Fruit fly (Drosophila melanogaster) whole organism, embryonic: ENCODE results near the gene CG6153.
A peak's percentile ranks its signal among the peaks of the same experiment; 100 is the strongest.

Experiments used
- Asciz ChIP-seq: fragments of 200-800 bp; sonication (Bioruptor generic); optimal IDR thresholded peaks from 2 replicates; lab custom pipeline; 2017; ENCODE audit warnings: missing biosample characterization, mild to moderate bottlenecking, missing genetic modification characterization, missing genetic modification reagents
- B-H1 ChIP-seq: fragments of 200-800 bp; sonication (Bioruptor generic); IDR thresholded peaks from 3 replicates; pipeline ENCODE4 v1.3.6; 2022; ENCODE audit warnings: missing biosample characterization, missing genetic modification characterization
- C15 ChIP-seq: fragments of 200-800 bp; sonication (Bioruptor generic); IDR thresholded peaks from 3 replicates; pipeline ENCODE4 v1.3.6; 2022; ENCODE audit warnings: missing biosample characterization, missing genetic modification characterization
- CG10565 ChIP-seq: fragments of 200-800 bp; sonication (Bioruptor generic); optimal IDR thresholded peaks from 3 replicates; lab custom pipeline; 2016; ENCODE audit warnings: missing biosample characterization, mild to moderate bottlenecking, missing genetic modification characterization
- CG11723 ChIP-seq: fragments of 200-800 bp; sonication (Bioruptor generic); optimal IDR thresholded peaks from 2 replicates; lab custom pipeline; 2017; ENCODE audit warnings: missing biosample characterization, mild to moderate bottlenecking, missing genetic modification characterization
- CG13775 ChIP-seq: fragments of 200-800 bp; sonication (Bioruptor generic); optimal IDR thresholded peaks from 3 replicates; lab custom pipeline; 2017; ENCODE audit warnings: missing biosample characterization, mild to moderate bottlenecking, missing genetic modification characterization
- CG14050 ChIP-seq: fragments of 200-800 bp; sonication (Bioruptor generic); IDR thresholded peaks from 3 replicates; pipeline ENCODE4 v1.3.6; 2022; ENCODE audit warnings: missing biosample characterization, missing genetic modification characterization
- CG15073 ChIP-seq: fragments of 200-800 bp; sonication (Bioruptor generic); optimal IDR thresholded peaks from 2 replicates; lab custom pipeline; 2016; ENCODE audit warnings: missing biosample characterization, missing genetic modification characterization
- CG2116 ChIP-seq: fragments of 200-800 bp; sonication (Bioruptor generic); optimal IDR thresholded peaks from 3 replicates; lab custom pipeline; 2018; ENCODE audit warnings: missing biosample characterization, mild to moderate bottlenecking, missing genetic modification characterization
- CG2199 ChIP-seq: fragments of 200-800 bp; sonication (Bioruptor generic); IDR thresholded peaks from 3 replicates; pipeline ENCODE4 v1.3.6; 2022; ENCODE audit warnings: missing biosample characterization, missing genetic modification characterization
- CG3065 ChIP-seq: fragments of 200-800 bp; sonication (Bioruptor generic); optimal IDR thresholded peaks from 2 replicates; lab custom pipeline; 2016; ENCODE audit warnings: missing biosample characterization, missing genetic modification characterization
- CG4360 ChIP-seq: fragments of 200-800 bp; sonication (Bioruptor generic); IDR thresholded peaks from 2 replicates; pipeline ENCODE4 v1.3.6; 2022; ENCODE audit warnings: missing biosample characterization, missing genetic modification characterization
- CG4854 ChIP-seq: fragments of 200-800 bp; sonication (Bioruptor generic); optimal IDR thresholded peaks from 2 replicates; lab custom pipeline; 2016; ENCODE audit warnings: missing biosample characterization, missing genetic modification characterization, inconsistent platforms
- CG7372 ChIP-seq: fragments of 200-800 bp; sonication (Bioruptor generic); IDR thresholded peaks from 2 replicates; pipeline ENCODE4 v1.3.6; 2022; ENCODE audit warnings: missing biosample characterization, missing genetic modification characterization
- CG8089 ChIP-seq: fragments of 200-800 bp; sonication (Bioruptor generic); optimal IDR thresholded peaks from 3 replicates; lab custom pipeline; 2016; ENCODE audit warnings: missing biosample characterization, missing genetic modification characterization
- CG8388 ChIP-seq: fragments of 200-800 bp; sonication (Bioruptor generic); optimal IDR thresholded peaks from 2 replicates; lab custom pipeline; 2019; ENCODE audit warnings: missing biosample characterization, mild to moderate bottlenecking, missing genetic modification characterization, moderate library complexity
- CG9817 ChIP-seq: fragments of 200-800 bp; sonication (Bioruptor generic); optimal IDR thresholded peaks from 2 replicates; lab custom pipeline; 2018; ENCODE audit warnings: missing biosample characterization, mild to moderate bottlenecking, missing genetic modification characterization, moderate library complexity
- CG9876 ChIP-seq: fragments of 200-800 bp; sonication (Bioruptor generic); optimal IDR thresholded peaks from 2 replicates; lab custom pipeline; 2016; ENCODE audit warnings: missing biosample characterization, missing genetic modification characterization
- D ChIP-seq, 2 experiments: fragments of 200-800 bp in 1 of 2; fragments of >200 bp in 1 of 2; sonication (Bioruptor generic) in 1 of 2; optimal IDR thresholded peaks; 2 replicates in 1 of 2; 3 replicates in 1 of 2; lab custom pipeline; 2017; ENCODE audit warnings: mild to moderate bottlenecking in 1 of 2, missing biosample characterization in 1 of 2, missing genetic modification characterization in 1 of 2, missing genetic modification reagents in 1 of 2
- Dll ChIP-seq: fragments of 200-800 bp; sonication (Bioruptor generic); IDR thresholded peaks from 4 replicates; pipeline ENCODE4 v1.3.6; 2022; ENCODE audit warnings: missing biosample characterization, missing genetic modification characterization; ENCODE audit not compliant: partially characterized antibody
- Fer1 ChIP-seq: fragments of 200-800 bp; sonication (Bioruptor generic); optimal IDR thresholded peaks from 2 replicates; lab custom pipeline; 2017; ENCODE audit warnings: missing biosample characterization, mild to moderate bottlenecking, missing genetic modification characterization
- Gsc ChIP-seq: fragments of 200-800 bp; sonication (Bioruptor generic); IDR thresholded peaks from 2 replicates; pipeline ENCODE4 v1.3.6; 2022; ENCODE audit warnings: missing biosample characterization, missing genetic modification characterization
- HLH54F ChIP-seq: fragments of 200-800 bp; sonication (Bioruptor generic); optimal IDR thresholded peaks from 3 replicates; lab custom pipeline; 2016; ENCODE audit warnings: missing biosample characterization, missing genetic modification characterization
- HLHmδ ChIP-seq: fragments of 200-800 bp; sonication (Bioruptor generic); optimal IDR thresholded peaks from 2 replicates; lab custom pipeline; 2018; ENCODE audit warnings: missing biosample characterization, mild to moderate bottlenecking, missing genetic modification characterization, moderate library complexity
- Hmx ChIP-seq: fragments of 200-800 bp; sonication (Bioruptor generic); optimal IDR thresholded peaks from 2 replicates; lab custom pipeline; 2016; ENCODE audit warnings: missing biosample characterization, missing genetic modification characterization
- Hsf ChIP-seq: fragments of 200-800 bp; sonication (Bioruptor generic); optimal IDR thresholded peaks from 3 replicates; lab custom pipeline; 2016; ENCODE audit warnings: missing biosample characterization, missing genetic modification characterization
- Lhr ChIP-seq: fragments of 200-800 bp; sonication (Bioruptor generic); optimal IDR thresholded peaks from 3 replicates; lab custom pipeline; 2017; ENCODE audit warnings: mild to moderate bottlenecking, missing biosample characterization, missing genetic modification reagents, missing genetic modification characterization
- NK7.1 ChIP-seq: fragments of 200-800 bp; sonication (Bioruptor generic); optimal IDR thresholded peaks from 3 replicates; lab custom pipeline; 2016; ENCODE audit warnings: missing biosample characterization, missing genetic modification characterization
- Nf-YC ChIP-seq: fragments of 200-800 bp; optimal IDR thresholded peaks from 3 replicates; lab custom pipeline; 2019; ENCODE audit warnings: missing biosample characterization, mild to moderate bottlenecking, missing genetic modification characterization, moderate library complexity
- Oli ChIP-seq: fragments of 200-800 bp; sonication (Bioruptor generic); optimal IDR thresholded peaks from 2 replicates; lab custom pipeline; 2018; ENCODE audit warnings: missing biosample characterization, mild to moderate bottlenecking, missing genetic modification characterization, moderate library complexity
- Scr ChIP-seq: fragments of 200-800 bp; sonication (Bioruptor generic); IDR thresholded peaks from 2 replicates; pipeline ENCODE4 v1.3.6; 2022; ENCODE audit warnings: missing biosample characterization, missing genetic modification characterization; ENCODE audit not compliant: partially characterized antibody
- Sox102F ChIP-seq: fragments of 200-800 bp; sonication (Bioruptor generic); optimal IDR thresholded peaks from 2 replicates; lab custom pipeline; 2018; ENCODE audit warnings: missing biosample characterization, mild to moderate bottlenecking, missing genetic modification characterization, moderate library complexity
- Xrp1 ChIP-seq: fragments of 200-800 bp; sonication (Bioruptor generic); IDR thresholded peaks from 2 replicates; pipeline ENCODE4 v1.3.6; 2022; ENCODE audit warnings: missing biosample characterization, missing genetic modification characterization
- ac ChIP-seq: fragments of 200-800 bp; sonication (Bioruptor generic); optimal IDR thresholded peaks from 3 replicates; lab custom pipeline; 2017; ENCODE audit warnings: missing biosample characterization, mild to moderate bottlenecking, missing genetic modification characterization
- br ChIP-seq: fragments of >200 bp; optimal IDR thresholded peaks from 2 replicates; lab custom pipeline; 2017
- cato ChIP-seq: fragments of 200-800 bp; sonication (Bioruptor generic); optimal IDR thresholded peaks from 2 replicates; lab custom pipeline; 2016; ENCODE audit warnings: missing biosample characterization, missing genetic modification characterization, borderline replicate concordance
- disco-r ChIP-seq: fragments of 200-800 bp; sonication (Bioruptor generic); optimal IDR thresholded peaks from 2 replicates; lab custom pipeline; 2016; ENCODE audit warnings: missing biosample characterization, missing genetic modification characterization
- ewg ChIP-seq: fragments of 200-800 bp; sonication (Bioruptor generic); optimal IDR thresholded peaks from 3 replicates; lab custom pipeline; 2017; ENCODE audit warnings: mild to moderate bottlenecking, missing biosample characterization, missing genetic modification reagents, missing genetic modification characterization
- gsb-n ChIP-seq: fragments of 200-800 bp; sonication (Bioruptor generic); optimal IDR thresholded peaks from 3 replicates; lab custom pipeline; 2018; ENCODE audit warnings: missing biosample characterization, mild to moderate bottlenecking, missing genetic modification characterization
- hth ChIP-seq: fragments of >200 bp; optimal IDR thresholded peaks from 2 replicates; lab custom pipeline; 2017; ENCODE audit warnings: inconsistent platforms
- jigr1 ChIP-seq: fragments of 200-800 bp; sonication (Bioruptor generic); IDR thresholded peaks from 3 replicates; pipeline ENCODE4 v1.3.6; 2022; ENCODE audit warnings: missing biosample characterization, missing genetic modification characterization
- ken ChIP-seq: fragments of 200-800 bp; sonication (Bioruptor generic); IDR thresholded peaks from 3 replicates; pipeline ENCODE4 v1.3.6; 2022; ENCODE audit warnings: missing biosample characterization, missing genetic modification characterization
- luna ChIP-seq: fragments of 200-800 bp; sonication (Bioruptor generic); optimal IDR thresholded peaks from 2 replicates; lab custom pipeline; 2016; ENCODE audit warnings: missing biosample characterization, missing genetic modification characterization
- otp ChIP-seq: fragments of 200-800 bp; sonication (Bioruptor generic); IDR thresholded peaks from 3 replicates; pipeline ENCODE4, ENCODE4 v1.3.6; 2022; ENCODE audit warnings: missing biosample characterization, missing genetic modification characterization
- pzg ChIP-seq: fragments of 200-800 bp; sonication (Bioruptor generic); optimal IDR thresholded peaks from 3 replicates; lab custom pipeline; 2018; ENCODE audit warnings: missing biosample characterization, mild to moderate bottlenecking, missing genetic modification characterization, moderate library complexity
- sens-2 ChIP-seq: fragments of 200-800 bp; sonication (Bioruptor generic); IDR thresholded peaks from 2 replicates; pipeline ENCODE4 v1.3.6; 2022; ENCODE audit warnings: missing biosample characterization, missing genetic modification characterization
- slp2 ChIP-seq: fragments of 200-800 bp; sonication (Bioruptor generic); optimal IDR thresholded peaks from 2 replicates; lab custom pipeline; 2016; ENCODE audit warnings: missing biosample characterization, missing genetic modification characterization
- so ChIP-seq: fragments of 200-800 bp; sonication (Bioruptor generic); IDR thresholded peaks from 3 replicates; pipeline ENCODE4 v1.3.6; 2022; ENCODE audit warnings: missing biosample characterization, missing genetic modification characterization
- stwl ChIP-seq: fragments of 200-800 bp; sonication (Bioruptor generic); optimal IDR thresholded peaks from 3 replicates; lab custom pipeline; 2018; ENCODE audit warnings: missing biosample characterization, mild to moderate bottlenecking, missing genetic modification characterization, moderate library complexity
- ttk ChIP-seq: fragments of 200-800 bp; sonication (Bioruptor generic); IDR thresholded peaks from 2 replicates; pipeline ENCODE4 v2.1.2; 2022; ENCODE audit warnings: missing biosample characterization, missing genetic modification characterization
- tup ChIP-seq: fragments of 200-800 bp; sonication (Bioruptor generic); optimal IDR thresholded peaks from 2 replicates; lab custom pipeline; 2016; ENCODE audit warnings: missing biosample characterization, mild to moderate bottlenecking, missing genetic modification characterization, moderate library complexity
- zen ChIP-seq: fragments of 200-800 bp; sonication (Bioruptor generic); optimal IDR thresholded peaks from 3 replicates; lab custom pipeline; 2018; ENCODE audit warnings: missing biosample characterization, mild to moderate bottlenecking, missing genetic modification characterization, moderate library complexity

Gene CG6153

dm6 chr2L:12678286-12678685 lies 14.5 kb upstream of the CG6153 start (continued):
- TF ChIP-seq otp (GFP tag; lab: Robert Waterston, UW), result no peak
- TF ChIP-seq br (lab: Kevin White, UChicago), result no peak
- no peak for TF ChIP-seq CG4854 (GFP tag; lab: Kevin White, UChicago)
- TF ChIP-seq sens-2 (GFP tag; lab: Robert Waterston, UW), result no peak
- TF ChIP-seq stwl (tag; lab: Kevin White, UChicago), result peak; percentile 3
- TF ChIP-seq HLH54F (GFP tag; lab: Kevin White, UChicago), result no peak
- TF ChIP-seq ac (GFP tag; lab: Kevin White, UChicago), result peak; percentile 53
- no peak for TF ChIP-seq ken (GFP tag; lab: Robert Waterston, UW)
- no peak for TF ChIP-seq jigr1 (GFP tag; lab: Robert Waterston, UW)
- TF ChIP-seq slp2 (GFP tag; lab: Kevin White, UChicago), result no peak
- no peak for TF ChIP-seq CG8388 (GFP tag; lab: Kevin White, UChicago)
- TF ChIP-seq so (GFP tag; lab: Robert Waterston, UW), result no peak
- TF ChIP-seq Hsf (GFP tag; lab: Kevin White, UChicago), result no peak
- TF ChIP-seq CG9817, result no peak
- no peak for TF ChIP-seq CG10565 (GFP tag; lab: Kevin White, UChicago)
- TF ChIP-seq Nf-YC (tag; lab: Kevin White, UChicago), result peak; percentile 92
- TF ChIP-seq CG14050 (GFP tag; lab: Robert Waterston, UW), result no peak
- no peak for TF ChIP-seq CG3065 (GFP tag; lab: Kevin White, UChicago)
- peak; percentile 37 for TF ChIP-seq gsb-n (tag; lab: Kevin White, UChicago)
- TF ChIP-seq CG2199 (GFP tag; lab: Robert Waterston, UW), result 0 out of 3 replicates have a peak, but pooled peaks have one; percentile 73
- TF ChIP-seq CG2116 (GFP tag; lab: Kevin White, UChicago), result no peak
- TF ChIP-seq Hmx (GFP tag; lab: Kevin White, UChicago), result no peak
- peak; percentile 3 for TF ChIP-seq ewg (GFP tag; lab: Kevin White, UChicago)
- no peak for TF ChIP-seq CG8089 (GFP tag; lab: Kevin White, UChicago)
- TF ChIP-seq ttk (GFP tag; lab: Robert Waterston, UW), result no peak
- no peak for TF ChIP-seq disco-r (GFP tag; lab: Kevin White, UChicago)
- no peak for TF ChIP-seq Xrp1 (GFP tag; lab: Robert Waterston, UW)
- TF ChIP-seq CG9876 (GFP tag; lab: Kevin White, UChicago), result no peak
- TF ChIP-seq tup (GFP tag; lab: Kevin White, UChicago), result no peak
- TF ChIP-seq CG15073 (GFP tag; lab: Kevin White, UChicago), result no peak
- TF ChIP-seq Oli (tag; lab: Kevin White, UChicago), result no peak
- no peak for TF ChIP-seq Lhr (GFP tag; lab: Kevin White, UChicago)
- no peak for TF ChIP-seq Gsc (GFP tag; lab: Robert Waterston, UW)
- TF ChIP-seq CG4360, result no peak
- no peak for TF ChIP-seq CG13775 (GFP tag; lab: Kevin White, UChicago)
- TF ChIP-seq Scr (GFP tag; lab: Robert Waterston, UW), result no peak
- no peak for TF ChIP-seq CG11723 (GFP tag; lab: Kevin White, UChicago)
- no peak for TF ChIP-seq CG7372 (GFP tag; lab: Robert Waterston, UW)
- no peak for TF ChIP-seq Sox102F (GFP tag; lab: Kevin White, UChicago)
- TF ChIP-seq HLHmδ, result peak; percentile 17
- TF ChIP-seq Dll (GFP tag; lab: Robert Waterston, UW), result 0 out of 4 replicates have a peak, but pooled peaks have one; percentile 21
- TF ChIP-seq hth (lab: Kevin White, UChicago), result no peak
- TF ChIP-seq Asciz, result no peak
- peak; percentile 24 for TF ChIP-seq zen (tag; lab: Kevin White, UChicago)
- no peak for TF ChIP-seq cato (GFP tag; lab: Kevin White, UChicago)
- no peak for TF ChIP-seq luna (GFP tag; lab: Kevin White, UChicago)
- no peak for TF ChIP-seq NK7.1 (GFP tag; lab: Kevin White, UChicago)
- TF ChIP-seq Fer1 (GFP tag; lab: Kevin White, UChicago), result no peak
- no peak for TF ChIP-seq pzg
- no peak for TF ChIP-seq C15
- peak; percentile 100 for TF ChIP-seq D (optimal IDR thresholded peaks at IDR 0.05; lab: Kevin White, UChicago)
- no peak for TF ChIP-seq D (GFP tag; optimal IDR thresholded peaks at IDR 0.05; lab: Kevin White, UChicago)
- TF ChIP-seq B-H1 (GFP tag; lab: Robert Waterston, UW), result no peak
